Worm (Caenorhabditis elegans) whole organism, midembryonic: ENCODE results near the gene R08A2.9.

Experiments
- T22C8.4 ChIP-seq: fragments of 200-800 bp; sonication (Bioruptor generic); IDR thresholded peaks from 2 replicates; pipeline ENCODE4 v1.3.6; 2022; ENCODE audit warnings: missing genetic modification characterization, missing compliant biosample characterization
- cog-1 ChIP-seq: sonication (generic microtip); optimal IDR thresholded peaks from 2 replicates; lab custom pipeline; 2016; ENCODE audit warnings: missing genetic modification characterization, missing compliant biosample characterization
- flt-1 ChIP-seq: fragments of 200-800 bp; sonication (Bioruptor generic); IDR thresholded peaks from 2 replicates; pipeline ENCODE4 v1.3.6; 2022; ENCODE audit warnings: missing genetic modification characterization, missing compliant biosample characterization
- klf-2 ChIP-seq: fragments of 200-800 bp; sonication (Bioruptor generic); conservative IDR thresholded peaks from 2 replicates; pipeline ENCODE4 v1.3.6; 2022; ENCODE audit warnings: missing genetic modification reagents, missing genetic modification characterization, missing compliant biosample characterization
- med-1 ChIP-seq: sonication (generic microtip); optimal IDR thresholded peaks from 2 replicates; lab custom pipeline; 2017; ENCODE audit warnings: missing genetic modification characterization, mild to moderate bottlenecking, missing compliant biosample characterization, antibody characterized with exemption, missing genetic modification reagents; ENCODE audit not compliant: insufficient read depth
- ref-1 ChIP-seq: fragments of 200-800 bp; sonication (Bioruptor generic); conservative IDR thresholded peaks from 2 replicates; pipeline ENCODE4 v1.3.6; 2022; ENCODE audit warnings: missing genetic modification reagents, missing genetic modification characterization, missing compliant biosample characterization
- tab-1 ChIP-seq: fragments of 200-800 bp; sonication (Bioruptor generic); IDR thresholded peaks from 2 replicates; pipeline ENCODE4 v1.3.6; 2022; ENCODE audit warnings: missing genetic modification characterization, missing compliant biosample characterization
- ztf-23 ChIP-seq: fragments of 200-800 bp; sonication (Bioruptor generic); IDR thresholded peaks from 2 replicates; pipeline ENCODE4 v1.3.6; 2022; ENCODE audit warnings: missing genetic modification reagents, missing genetic modification characterization, missing compliant biosample characterization
- ztf-29 ChIP-seq: fragments of 200-800 bp; sonication (Bioruptor generic); IDR thresholded peaks from 2 replicates; pipeline ENCODE4 v1.3.6; 2022; ENCODE audit warnings: missing genetic modification reagents, missing genetic modification characterization, missing compliant biosample characterization

R08A2.9 gene

ce11 chrV:14695713-14696112 is 12.3 kb upstream of the R08A2.9 start:
- TF ChIP-seq flt-1 (GFP tag; lab: Robert Waterston, UW) (no peak), ztf-29 (no peak), tab-1 (no peak)

ce11 chrV:14696604-14697307 is 11.3 kb upstream of the R08A2.9 start, which contains the start of gene unc-112:
Gene unc-112, minus strand, starts transcription at chrV:14696654.
- TF ChIP-seq klf-2, result 0 out of 2 replicates have a peak, but pooled peaks have one; percentile 38
- TF ChIP-seq tab-1, result no peak
- TF ChIP-seq ref-1, result no peak
- TF ChIP-seq flt-1 (GFP tag; lab: Robert Waterston, UW), result 0 out of 2 replicates have a peak, but pooled peaks have one; percentile 11
- peak; percentile 66; the same call in 1 of the 2 replicates for TF ChIP-seq ztf-23 (GFP tag; lab: Robert Waterston, UW)
- TF ChIP-seq med-1, result no peak
- TF ChIP-seq T22C8.4 (GFP tag; lab: Robert Waterston, UW), result no peak
- 0 out of 2 replicates have a peak, but pooled peaks have one; percentile 31 for TF ChIP-seq ztf-29
- peak; percentile 92 for TF ChIP-seq cog-1 (tag; lab: Kevin White, UChicago)

ce11 chrV:14698005-14698404 is 10.1 kb upstream of the R08A2.9 start:
- TF ChIP-seq klf-2 (no peak), T22C8.4 (GFP tag; lab: Robert Waterston, UW) (no peak), flt-1 (GFP tag; lab: Robert Waterston, UW) (no peak), tab-1 (no peak), med-1 (no peak), ztf-23 (GFP tag; lab: Robert Waterston, UW) (no peak), ztf-29 (no peak), ref-1 (no peak), cog-1 (tag; lab: Kevin White, UChicago) (no peak)

ce11 chrV:14698666-14699065 is 9.4 kb upstream of the R08A2.9 start, which contains the start of gene set-5:
Gene set-5, plus strand, starts transcription at chrV:14698966.
- TF ChIP-seq med-1 (no peak), T22C8.4 (GFP tag; lab: Robert Waterston, UW) (no peak), ztf-29 (no peak), ztf-23 (GFP tag; lab: Robert Waterston, UW) (no peak), flt-1 (GFP tag; lab: Robert Waterston, UW) (no peak), cog-1 (tag; lab: Kevin White, UChicago) (no peak), ref-1 (no peak)

ce11 chrV:14711077-14711476 is 3.0 kb downstream of the R08A2.9 start, which contains the start of gene ssp-33:
Gene ssp-33, plus strand, starts transcription at chrV:14711377.
- TF ChIP-seq ztf-23 (GFP tag; lab: Robert Waterston, UW), result no peak
- TF ChIP-seq med-1, result no peak
- no peak for TF ChIP-seq tab-1
- no peak for TF ChIP-seq cog-1 (tag; lab: Kevin White, UChicago)
- no peak for TF ChIP-seq T22C8.4 (GFP tag; lab: Robert Waterston, UW)
- TF ChIP-seq ref-1, result no peak
- no peak for TF ChIP-seq flt-1 (GFP tag; lab: Robert Waterston, UW)
- no peak for TF ChIP-seq ztf-29
- TF ChIP-seq klf-2, result no peak

- TF ChIP-seq T22C8.4 (GFP tag; lab: Robert Waterston, UW), result no peak
- TF ChIP-seq tab-1, result no peak
- no peak for TF ChIP-seq flt-1 (GFP tag; lab: Robert Waterston, UW)
- TF ChIP-seq cog-1 (tag; lab: Kevin White, UChicago), result no peak
- no peak for TF ChIP-seq klf-2
- TF ChIP-seq ztf-29, result no peak
- no peak for TF ChIP-seq ref-1
- no peak for TF ChIP-seq med-1
- TF ChIP-seq ztf-23 (GFP tag; lab: Robert Waterston, UW), result no peak
These were observed 4.3 kb downstream of the R08A2.9 start, which contains the start of gene R08A2.5 for ce11 chrV:14712316-14712715. Gene R08A2.5, plus strand, starts transcription at chrV:14712616.

ce11 chrV:14715608-14716007 is 7.5 kb downstream of the R08A2.9 start, which contains the start of gene R08A2.2:
Gene R08A2.2, minus strand, starts transcription at chrV:14715708.
- TF ChIP-seq cog-1 (tag; lab: Kevin White, UChicago), result no peak
- no peak for TF ChIP-seq ztf-29
- no peak for TF ChIP-seq ref-1
- TF ChIP-seq flt-1 (GFP tag; lab: Robert Waterston, UW), result no peak
- no peak for TF ChIP-seq med-1
- TF ChIP-seq tab-1, result no peak
- TF ChIP-seq ztf-23 (GFP tag; lab: Robert Waterston, UW), result no peak

- TF ChIP-seq tab-1 (no peak), ref-1 (no peak), med-1 (no peak), T22C8.4 (GFP tag; lab: Robert Waterston, UW) (no peak), klf-2 (no peak), flt-1 (GFP tag; lab: Robert Waterston, UW) (no peak), ztf-23 (GFP tag; lab: Robert Waterston, UW) (no peak), cog-1 (tag; lab: Kevin White, UChicago) (no peak), ztf-29 (no peak)
These were observed 8.1 kb downstream of the R08A2.9 start, which contains the start of gene fbxa-147 for ce11 chrV:14716114-14716513. Gene fbxa-147, plus strand, starts transcription at chrV:14716499.

- TF ChIP-seq ztf-29 (no peak), ztf-23 (GFP tag; lab: Robert Waterston, UW) (no peak), flt-1 (GFP tag; lab: Robert Waterston, UW) (no peak), ref-1 (no peak), T22C8.4 (GFP tag; lab: Robert Waterston, UW) (no peak), cog-1 (tag; lab: Kevin White, UChicago) (no peak), tab-1 (no peak), med-1 (no peak)
These were observed 11.4 kb downstream of the R08A2.9 start, which contains the start of gene R08A2.1 for ce11 chrV:14719491-14719890. Gene R08A2.1, minus strand, starts transcription at chrV:14719591.

- TF ChIP-seq tab-1, result no peak
These were observed 15.0 kb downstream of the R08A2.9 start, which contains the start of gene R08A2.7 for ce11 chrV:14723020-14723419. Gene R08A2.7, plus strand, starts transcription at chrV:14723320.
